Worm (Caenorhabditis elegans): ENCODE results near the gene F13B6.1.

The F13B6.1 gene

ce11 chrIV:7486201-7486947 lies 30.0 kb downstream of the F13B6.1 start, which contains the start of the genes his-61 and his-62 (continued):
- TF ChIP-seq madf-10 (tag; optimal IDR thresholded peaks at IDR 0.05) (no peak), sea-2 (GFP tag; IDR thresholded peaks at IDR 0.05) (no peak), ztf-3 (GFP tag; optimal IDR thresholded peaks at IDR 0.05) (no peak), sptf-2 (GFP tag; optimal IDR thresholded peaks at IDR 0.05) (no peak), nfya-2 (GFP tag; IDR thresholded peaks at IDR 0.05) (no peak), B0336.3 (GFP tag; IDR thresholded peaks at IDR 0.05) (peak; percentile 46; the same call in 1 of the 2 replicates), T07F8.4 (tag; optimal IDR thresholded peaks at IDR 0.05) (no peak), nhr-90 (tag; optimal IDR thresholded peaks at IDR 0.05) (peak; percentile 42), nhr-27 (tag; optimal IDR thresholded peaks at IDR 0.05) (no peak), ceh-91 (GFP tag; IDR thresholded peaks at IDR 0.05) (peak; percentile 22), K12H6.12 (tag; optimal IDR thresholded peaks at IDR 0.05) (no peak), ceh-100 (GFP tag; IDR thresholded peaks at IDR 0.05) (peak; percentile 53), chd-7 (tag; optimal IDR thresholded peaks at IDR 0.05) (no peak), rpc-1 (optimal IDR thresholded peaks at IDR 0.05) (no peak), rpc-1 (tag; optimal IDR thresholded peaks at IDR 0.05) (no peak), mel-28 (tag; optimal IDR thresholded peaks at IDR 0.05; ENCODE audit: borderline replicate concordance) (no peak), aptf-3 (GFP tag; IDR thresholded peaks at IDR 0.05) (peak; percentile 62; the same call in 1 of the 2 replicates), ztf-18 (tag; optimal IDR thresholded peaks at IDR 0.05) (peak; percentile 29), F57A8.1 (GFP tag; optimal IDR thresholded peaks at IDR 0.05) (no peak), cebp-2 (GFP tag; IDR thresholded peaks at IDR 0.05) (peak; percentile 62; the same call in 1 of the 2 replicates), F10E7.11 (tag; optimal IDR thresholded peaks at IDR 0.05) (no peak), ama-1 (optimal IDR thresholded peaks at IDR 0.05) (no peak), ama-1 (GFP tag; optimal IDR thresholded peaks at IDR 0.05) (no peak), egrh-3 (GFP tag; IDR thresholded peaks at IDR 0.05) (no peak), lag-1 (GFP tag; IDR thresholded peaks at IDR 0.05) (no peak), B0261.1 (tag; optimal IDR thresholded peaks at IDR 0.05) (no peak), ztf-6 (GFP tag; IDR thresholded peaks at IDR 0.05) (no peak), snpc-3.4 (tag; optimal IDR thresholded peaks at IDR 0.05) (no peak), ztf-25 (GFP tag; IDR thresholded peaks at IDR 0.05) (no peak), F39B2.1 (GFP tag; IDR thresholded peaks at IDR 0.05) (peak; percentile 98), rec-8 (tag; optimal IDR thresholded peaks at IDR 0.05) (no peak), mxl-1 (tag; optimal IDR thresholded peaks at IDR 0.05) (no peak), pbrm-1 (GFP tag; IDR thresholded peaks at IDR 0.05) (peak; percentile 63; the same call in 1 of the 2 replicates), Y53G8AR.9 (GFP tag; conservative IDR thresholded peaks at IDR 0.05) (peak; percentile 56), F52B5.7 (tag; optimal IDR thresholded peaks at IDR 0.05) (no peak), Y67H2A.10 (GFP tag; conservative IDR thresholded peaks at IDR 0.05) (no peak), F55B11.4 (tag; optimal IDR thresholded peaks at IDR 0.05; ENCODE audit: borderline replicate concordance, insufficient read depth) (no peak), C17E4.6 (GFP tag; IDR thresholded peaks at IDR 0.05) (peak; percentile 32; the same call in 1 of the 2 replicates), fkh-3 (tag; optimal IDR thresholded peaks at IDR 0.05) (no peak), let-526 (GFP tag; IDR thresholded peaks at IDR 0.05) (no peak), nhr-80 (tag; optimal IDR thresholded peaks at IDR 0.05) (peak; percentile 73), lin-40 (tag; optimal IDR thresholded peaks at IDR 0.05) (no peak), somi-1 (GFP tag; optimal IDR thresholded peaks at IDR 0.05) (no peak), ztf-22 (GFP tag; optimal IDR thresholded peaks at IDR 0.05) (no peak), madf-3 (GFP tag; IDR thresholded peaks at IDR 0.05) (no peak; the same call in none of the 2 replicates), mcd-1 (GFP tag; IDR thresholded peaks at IDR 0.05) (peak; percentile 51), Y79H2A.3 (GFP tag; conservative IDR thresholded peaks at IDR 0.05) (peak; percentile 10; the same call in 1 of the 2 replicates), ets-4 (GFP tag; optimal IDR thresholded peaks at IDR 0.05) (no peak), bed-1 (GFP tag; IDR thresholded peaks at IDR 0.05) (no peak)

Measured in whole organism, young adult.